Fruit fly (Drosophila melanogaster) whole organism, embryonic: ENCODE measurements around the gene CG3224.

Source experiments
- CG17612 ChIP-seq: fragments of 200-800 bp; sonication (Bioruptor generic); IDR thresholded peaks from 2 replicates; pipeline ENCODE4 v1.3.6; 2022; ENCODE audit warnings: missing biosample characterization, missing genetic modification characterization
- CG34422 ChIP-seq: fragments of 200-800 bp; sonication (Bioruptor generic); IDR thresholded peaks from 3 replicates; pipeline ENCODE4 v1.3.6; 2022; ENCODE audit warnings: missing biosample characterization, missing genetic modification characterization
- CG43689 ChIP-seq: fragments of 200-800 bp; sonication (Bioruptor generic); IDR thresholded peaks from 2 replicates; pipeline ENCODE4 v1.3.6; 2022; ENCODE audit warnings: missing biosample characterization, missing genetic modification characterization
- Dll ChIP-seq: fragments of 200-800 bp; sonication (Bioruptor generic); IDR thresholded peaks from 4 replicates; pipeline ENCODE4 v1.3.6; 2022; ENCODE audit warnings: missing biosample characterization, missing genetic modification characterization; ENCODE audit not compliant: partially characterized antibody
- Rfx ChIP-seq: fragments of 200-800 bp; sonication (Bioruptor generic); IDR thresholded peaks from 2 replicates; pipeline ENCODE4 v1.3.6; 2022; ENCODE audit warnings: missing biosample characterization, missing genetic modification characterization
- jing ChIP-seq: fragments of 200-800 bp; sonication (Bioruptor generic); optimal IDR thresholded peaks from 2 replicates; lab custom pipeline; 2018; ENCODE audit warnings: missing biosample characterization, mild to moderate bottlenecking, missing genetic modification characterization
- psq ChIP-seq: fragments of 200-800 bp; sonication (Bioruptor generic); optimal IDR thresholded peaks from 2 replicates; lab custom pipeline; 2017; ENCODE audit warnings: missing biosample characterization, missing genetic modification characterization

- TF ChIP-seq Dll (GFP tag; lab: Robert Waterston, UW) (no peak), jing (GFP tag; lab: Kevin White, UChicago) (no peak), CG17612 (GFP tag; lab: Robert Waterston, UW) (no peak), CG34422 (no peak), psq (no peak), CG43689 (GFP tag; lab: Robert Waterston, UW) (no peak), Rfx (GFP tag; lab: Robert Waterston, UW) (no peak)
Measured at dm6 chrX:6663976-6664375, 2.7 kb upstream of the CG3224 start.
